Worm (Caenorhabditis elegans) whole organism, early embryonic: ENCODE data around the gene C39F7.5.

Experiments
- ama-1 ChIP-seq: fragments of 150-350 bp; optimal IDR thresholded peaks from 2 replicates; lab custom pipeline; 2014
- ceh-36 ChIP-seq: sonication (generic microtip); optimal IDR thresholded peaks from 2 replicates; lab custom pipeline; 2016; ENCODE audit warnings: missing genetic modification characterization, inconsistent platforms, missing compliant biosample characterization
- scrt-1 ChIP-seq: fragments of 200-800 bp; sonication (Bioruptor generic); IDR thresholded peaks from 2 replicates; pipeline ENCODE4 v1.3.6; 2022; ENCODE audit warnings: missing genetic modification characterization, missing compliant biosample characterization
- tbx-11 ChIP-seq: fragments of 200-800 bp; sonication (Bioruptor generic); IDR thresholded peaks from 2 replicates; pipeline ENCODE4 v1.3.6; 2022; ENCODE audit warnings: missing genetic modification characterization, missing compliant biosample characterization

- TF ChIP-seq ama-1 (lab: Kevin White, UChicago) (no peak), scrt-1 (GFP tag; lab: Robert Waterston, UW) (no peak), tbx-11 (no peak), ceh-36 (tag; lab: Kevin White, UChicago) (no peak)
Measured at ce11 chrV:1307730-1308129, 43.2 kb downstream of the C39F7.5 start.
